Fruit fly (Drosophila melanogaster) whole organism, pupa: ENCODE data around the gene CDK2AP1.

Experiments used
- CG12605 ChIP-seq: fragments of 200-800 bp; sonication (Bioruptor generic); IDR thresholded peaks from 2 replicates; pipeline ENCODE4 v1.3.6; 2022; ENCODE audit warnings: missing biosample characterization, missing genetic modification characterization
- CG13204 ChIP-seq: fragments of 200-800 bp; sonication (Bioruptor generic); optimal IDR thresholded peaks from 2 replicates; lab custom pipeline; 2018; ENCODE audit warnings: missing biosample characterization, mild to moderate bottlenecking, missing genetic modification characterization, moderate library complexity
- CG15710 ChIP-seq: fragments of 200-800 bp; sonication (Bioruptor generic); optimal IDR thresholded peaks from 2 replicates; lab custom pipeline; 2018; ENCODE audit warnings: missing biosample characterization, mild to moderate bottlenecking, missing genetic modification characterization, moderate library complexity
- CG32121 ChIP-seq: fragments of 200-800 bp; sonication (Bioruptor generic); IDR thresholded peaks from 2 replicates; pipeline ENCODE4 v1.3.6; 2022; ENCODE audit warnings: missing biosample characterization, missing genetic modification characterization
- CG8301 ChIP-seq: fragments of 200-800 bp; sonication (Bioruptor generic); optimal IDR thresholded peaks from 2 replicates; lab custom pipeline; 2018; ENCODE audit warnings: missing biosample characterization, mild to moderate bottlenecking, missing genetic modification characterization
- CG9948 ChIP-seq: fragments of 200-800 bp; sonication (Bioruptor generic); optimal IDR thresholded peaks from 2 replicates; lab custom pipeline; 2018; ENCODE audit warnings: missing biosample characterization, mild to moderate bottlenecking, missing genetic modification characterization, moderate library complexity
- D1 ChIP-seq: fragments of 200-800 bp; sonication (Bioruptor generic); optimal IDR thresholded peaks from 2 replicates; lab custom pipeline; 2018; ENCODE audit warnings: missing biosample characterization, mild to moderate bottlenecking, missing genetic modification characterization, moderate library complexity
- EcR ChIP-seq: fragments of 200-800 bp; sonication (Bioruptor generic); optimal IDR thresholded peaks from 3 replicates; lab custom pipeline; 2019; ENCODE audit warnings: missing biosample characterization, missing genetic modification characterization, mild to moderate bottlenecking, moderate library complexity, missing genetic modification reagents
- Ets98B ChIP-seq: fragments of 200-800 bp; sonication (Bioruptor generic); IDR thresholded peaks from 2 replicates; pipeline ENCODE4 v1.3.6; 2022; ENCODE audit warnings: missing biosample characterization, missing genetic modification characterization
- Pif1A ChIP-seq: fragments of 200-800 bp; sonication (Bioruptor generic); optimal IDR thresholded peaks from 3 replicates; lab custom pipeline; 2016; ENCODE audit warnings: missing biosample characterization, missing genetic modification characterization
- Pif1B ChIP-seq: fragments of 200-800 bp; sonication (Bioruptor generic); optimal IDR thresholded peaks from 3 replicates; lab custom pipeline; 2016; ENCODE audit warnings: missing biosample characterization, missing genetic modification characterization
- Snoo ChIP-seq: fragments of 200-800 bp; sonication (Bioruptor generic); optimal IDR thresholded peaks from 3 replicates; lab custom pipeline; 2017; ENCODE audit warnings: missing biosample characterization, mild to moderate bottlenecking, missing genetic modification characterization, inconsistent platforms
- gl ChIP-seq: fragments of 200-800 bp; sonication (Bioruptor generic); optimal IDR thresholded peaks from 2 replicates; lab custom pipeline; 2018; ENCODE audit warnings: missing biosample characterization, mild to moderate bottlenecking, missing genetic modification characterization

- TF ChIP-seq CG8301 (tag; lab: Kevin White, UChicago): no peak
- no peak for TF ChIP-seq CG32121 (GFP tag; lab: Robert Waterston, UW)
- TF ChIP-seq CG13204 (GFP tag; lab: Kevin White, UChicago): no peak
- TF ChIP-seq Snoo (tag; lab: Kevin White, UChicago): no peak
- no peak for TF ChIP-seq CG12605 (GFP tag; lab: Robert Waterston, UW)
- no peak for TF ChIP-seq EcR (GFP tag; lab: Kevin White, UChicago)
- no peak for TF ChIP-seq Pif1B (GFP tag; lab: Kevin White, UChicago)
- no peak for TF ChIP-seq CG15710 (tag; lab: Kevin White, UChicago)
- no peak for TF ChIP-seq gl
- no peak for TF ChIP-seq CG9948 (tag; lab: Kevin White, UChicago)
- TF ChIP-seq Pif1A (GFP tag; lab: Kevin White, UChicago): no peak
- TF ChIP-seq Ets98B: no peak
- TF ChIP-seq D1 (tag; lab: Kevin White, UChicago): no peak
Measured at dm6 chrX:11090161-11090560, 47.5 kb upstream of the CDK2AP1 start, which contains the start of gene CG2076.
